Worm (Caenorhabditis elegans) whole organism, young adult: Measurements from ENCODE around the gene lmp-1.

Source experiments
- F55B11.4 ChIP-seq: sonication (generic microtip); optimal IDR thresholded peaks from 2 replicates; lab custom pipeline; 2016; ENCODE audit warnings: missing compliant biosample characterization, missing genetic modification characterization, borderline replicate concordance; ENCODE audit not compliant: insufficient read depth
- F57A8.1 ChIP-seq: fragments of 200-800 bp; sonication (Bioruptor generic); optimal IDR thresholded peaks from 2 replicates; lab custom pipeline; 2018; ENCODE audit warnings: mild to moderate bottlenecking, missing genetic modification characterization, moderate library complexity, missing compliant biosample characterization
- ama-1 ChIP-seq, 3 experiments: fragments of 150-350 bp in 1 of 3; sonication (generic microtip) in 2 of 3; optimal IDR thresholded peaks; 2 replicates each; lab custom pipeline; 2014 to 2018; ENCODE audit warnings: missing biosample characterization in 2 of 3, missing genetic modification characterization in 2 of 3, missing genetic modification reagents in 2 of 3
- mcd-1 ChIP-seq: fragments of 200-800 bp; sonication (Bioruptor generic); IDR thresholded peaks from 2 replicates; pipeline ENCODE4 v1.3.6; 2022; ENCODE audit warnings: missing genetic modification reagents, missing genetic modification characterization, missing compliant biosample characterization
- nfya-2 ChIP-seq: fragments of 200-800 bp; sonication (Bioruptor generic); IDR thresholded peaks from 2 replicates; pipeline ENCODE4 v1.3.6; 2022; ENCODE audit warnings: missing genetic modification reagents, missing genetic modification characterization, missing compliant biosample characterization
- nhr-179 ChIP-seq: sonication (generic microtip); optimal IDR thresholded peaks from 2 replicates; lab custom pipeline; 2016; ENCODE audit warnings: mild to moderate bottlenecking, missing genetic modification characterization, missing compliant biosample characterization
- pha-4 ChIP-seq: fragments of 150-350 bp; sonication (generic microtip); optimal IDR thresholded peaks from 2 replicates; lab custom pipeline; 2014; ENCODE audit warnings: missing biosample characterization, missing genetic modification reagents, missing genetic modification characterization
- sdz-38 ChIP-seq: sonication (generic microtip); optimal IDR thresholded peaks from 2 replicates; lab custom pipeline; 2016; ENCODE audit warnings: missing genotype, missing genetic modification characterization, missing compliant biosample characterization

DNA sequence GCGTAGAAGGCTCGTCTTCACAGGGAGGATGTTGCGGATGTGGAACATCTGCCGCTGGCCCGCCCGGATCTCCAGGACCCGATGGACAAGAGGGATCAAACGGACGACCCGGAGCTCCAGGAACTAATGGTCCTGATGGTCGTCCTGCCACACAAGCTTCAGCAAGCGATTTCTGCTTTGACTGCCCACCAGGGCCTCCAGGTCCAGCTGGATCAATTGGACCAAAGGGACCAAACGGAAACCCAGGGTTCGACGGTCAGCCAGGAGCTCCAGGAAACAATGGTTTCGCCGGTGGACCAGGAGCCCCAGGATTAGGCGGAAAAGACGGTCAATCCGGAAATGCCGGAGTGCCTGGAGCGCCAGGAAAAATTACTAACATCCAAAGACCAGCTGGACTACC, 42.9 kb downstream of the lmp-1 start:
- TF ChIP-seq F55B11.4 (tag; lab: Kevin White, UChicago) (no peak), nfya-2 (no peak), mcd-1 (GFP tag; lab: Robert Waterston, UW) (no peak), F57A8.1 (GFP tag; lab: Kevin White, UChicago) (no peak), pha-4 (tag; lab: Kevin White, UChicago) (no peak), nhr-179 (no peak), ama-1 (optimal IDR thresholded peaks at IDR 0.05; lab: Kevin White, UChicago) (no peak), ama-1 (GFP tag; optimal IDR thresholded peaks at IDR 0.05; lab: Kevin White, UChicago) (no peak), sdz-38 (tag; lab: Kevin White, UChicago) (no peak)
